Worm (Caenorhabditis elegans) whole organism, young adult: Measurements from ENCODE around the gene ZK1320.7.

Source experiments
- B0035.1 ChIP-seq: sonication (generic microtip); optimal IDR thresholded peaks from 2 replicates; lab custom pipeline; 2016; ENCODE audit warnings: missing genetic modification characterization, mild to moderate bottlenecking, missing compliant biosample characterization, missing genotype, missing genetic modification reagents
- F55B11.4 ChIP-seq: sonication (generic microtip); optimal IDR thresholded peaks from 2 replicates; lab custom pipeline; 2016; ENCODE audit warnings: missing compliant biosample characterization, missing genetic modification characterization, borderline replicate concordance; ENCODE audit not compliant: insufficient read depth
- ama-1 ChIP-seq, 3 experiments: fragments of 150-350 bp in 1 of 3; sonication (generic microtip) in 2 of 3; optimal IDR thresholded peaks; 2 replicates each; lab custom pipeline; 2014 to 2018; ENCODE audit warnings: missing biosample characterization in 2 of 3, missing genetic modification characterization in 2 of 3, missing genetic modification reagents in 2 of 3
- ceh-79 ChIP-seq: sonication (generic microtip); optimal IDR thresholded peaks from 2 replicates; lab custom pipeline; 2017; ENCODE audit warnings: mild to moderate bottlenecking, missing genetic modification characterization, missing compliant biosample characterization
- chd-7 ChIP-seq: sonication (generic microtip); optimal IDR thresholded peaks from 2 replicates; lab custom pipeline; 2016; ENCODE audit warnings: mild to moderate bottlenecking, missing genetic modification characterization, moderate library complexity, missing compliant biosample characterization
- dox-1 ChIP-seq: fragments of 200-800 bp; sonication (Bioruptor generic); IDR thresholded peaks from 2 replicates; pipeline ENCODE4 v1.3.6; 2022; ENCODE audit warnings: missing genetic modification reagents, missing genetic modification characterization, missing compliant biosample characterization
- dpl-1 ChIP-seq: fragments of 150-350 bp; optimal IDR thresholded peaks from 2 replicates; lab custom pipeline; 2014; ENCODE audit warnings: missing biosample characterization, missing genetic modification reagents, missing genetic modification characterization
- efl-1 ChIP-seq: fragments of 150-350 bp; optimal IDR thresholded peaks from 2 replicates; lab custom pipeline; 2014; ENCODE audit warnings: missing biosample characterization, missing genetic modification reagents, missing genetic modification characterization
- hmg-1.2 ChIP-seq: fragments of 200-800 bp; sonication (Bioruptor generic); IDR thresholded peaks from 2 replicates; pipeline ENCODE4 v1.3.6; 2022; ENCODE audit warnings: missing genetic modification reagents, missing genetic modification characterization, missing compliant biosample characterization
- lin-54 ChIP-seq: fragments of 200-800 bp; sonication (Bioruptor generic); optimal IDR thresholded peaks from 2 replicates; lab custom pipeline; 2018; ENCODE audit warnings: mild to moderate bottlenecking, missing genetic modification characterization, missing compliant biosample characterization
- nfya-2 ChIP-seq: fragments of 200-800 bp; sonication (Bioruptor generic); IDR thresholded peaks from 2 replicates; pipeline ENCODE4 v1.3.6; 2022; ENCODE audit warnings: missing genetic modification reagents, missing genetic modification characterization, missing compliant biosample characterization
- nhr-90 ChIP-seq: sonication (generic microtip); optimal IDR thresholded peaks from 2 replicates; lab custom pipeline; 2016; ENCODE audit warnings: missing genotype, mild to moderate bottlenecking, missing genetic modification characterization, missing compliant biosample characterization
- unc-62 ChIP-seq: fragments of 150-350 bp; optimal IDR thresholded peaks from 2 replicates; lab custom pipeline; 2014; ENCODE audit warnings: missing biosample characterization, missing genetic modification reagents, missing genetic modification characterization
- ztf-3 ChIP-seq: fragments of 200-800 bp; sonication (Bioruptor generic); optimal IDR thresholded peaks from 2 replicates; lab custom pipeline; 2018; ENCODE audit warnings: mild to moderate bottlenecking, missing genetic modification characterization, missing compliant biosample characterization

DNA sequence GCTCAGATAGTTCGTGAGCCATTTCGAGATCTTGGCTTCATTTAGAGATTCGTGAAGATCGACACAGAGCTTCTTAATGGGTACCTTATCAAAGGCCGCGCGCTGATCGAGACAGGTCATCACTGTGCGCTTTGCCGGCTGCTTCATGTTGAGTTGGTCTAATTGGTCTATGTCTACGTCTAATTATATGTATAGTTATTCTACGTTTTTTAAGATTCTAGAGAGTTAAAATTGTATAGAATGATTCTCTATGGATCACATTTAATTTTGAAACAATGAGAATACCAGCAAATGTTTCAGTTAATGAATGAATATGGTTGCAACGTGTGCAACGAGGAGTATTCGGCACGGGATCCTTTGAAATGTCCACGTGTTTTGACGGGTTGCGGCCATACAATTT lies 3.3 kb downstream of the ZK1320.7 start, which contains the start of gene arc-1:
- TF ChIP-seq dpl-1 (GFP tag; lab: Kevin White, UChicago) (no peak), B0035.1 (tag; lab: Kevin White, UChicago) (no peak), lin-54 (GFP tag; lab: Kevin White, UChicago) (no peak), ama-1 (optimal IDR thresholded peaks at IDR 0.05; lab: Kevin White, UChicago) (no peak), ama-1 (GFP tag; optimal IDR thresholded peaks at IDR 0.05; lab: Kevin White, UChicago) (no peak), dox-1 (GFP tag; lab: Robert Waterston, UW) (no peak), ztf-3 (GFP tag; lab: Kevin White, UChicago) (no peak), hmg-1.2 (GFP tag; lab: Robert Waterston, UW) (no peak), unc-62 (GFP tag; lab: Kevin White, UChicago) (no peak), nhr-90 (tag; lab: Kevin White, UChicago) (no peak), ceh-79 (no peak), efl-1 (GFP tag; lab: Kevin White, UChicago) (no peak), nfya-2 (GFP tag; lab: Robert Waterston, UW) (no peak), F55B11.4 (tag; lab: Kevin White, UChicago) (no peak), chd-7 (tag; lab: Kevin White, UChicago) (no peak)
